Fruit fly (Drosophila melanogaster) whole organism, embryonic: Measurements from ENCODE around the gene ebd2.

Experiments
- BEAF-32 ChIP-seq: fragments of 200-800 bp; sonication (Bioruptor generic); optimal IDR thresholded peaks from 3 replicates; lab custom pipeline; 2017; ENCODE audit warnings: missing biosample characterization, missing genetic modification characterization, mild to moderate bottlenecking, moderate library complexity, missing genetic modification reagents
- Bdp1 ChIP-seq: fragments of 200-800 bp; sonication (Bioruptor generic); optimal IDR thresholded peaks from 3 replicates; lab custom pipeline; 2016; ENCODE audit warnings: missing biosample characterization, missing genetic modification characterization
- BtbVII ChIP-seq: fragments of 200-800 bp; sonication (Bioruptor generic); optimal IDR thresholded peaks from 3 replicates; lab custom pipeline; 2017; ENCODE audit warnings: missing biosample characterization, mild to moderate bottlenecking, missing genetic modification characterization
- CG10267 ChIP-seq: fragments of 200-800 bp; sonication (Bioruptor generic); optimal IDR thresholded peaks from 2 replicates; lab custom pipeline; 2018; ENCODE audit warnings: missing biosample characterization, mild to moderate bottlenecking, missing genetic modification characterization, moderate library complexity
- CG12104 ChIP-seq: fragments of 200-800 bp; sonication (Bioruptor generic); optimal IDR thresholded peaks from 3 replicates; lab custom pipeline; 2016; ENCODE audit warnings: missing biosample characterization, missing genetic modification characterization
- CG13287 ChIP-seq: fragments of 200-800 bp; sonication (Bioruptor generic); IDR thresholded peaks from 2 replicates; pipeline ENCODE4 v1.3.6; 2022; ENCODE audit warnings: missing biosample characterization, missing genetic modification characterization; ENCODE audit not compliant: partially characterized antibody
- CG14014 ChIP-seq: fragments of 200-800 bp; sonication (Bioruptor generic); IDR thresholded peaks from 2 replicates; pipeline ENCODE4 v1.3.6; 2022; ENCODE audit warnings: missing biosample characterization, missing genetic modification characterization
- CG14667 ChIP-seq: fragments of 200-800 bp; sonication (Bioruptor generic); IDR thresholded peaks from 2 replicates; pipeline ENCODE4 v1.3.6; 2022; ENCODE audit warnings: missing biosample characterization, missing genetic modification characterization
- CG1603 ChIP-seq: fragments of 200-800 bp; sonication (Bioruptor generic); optimal IDR thresholded peaks from 2 replicates; lab custom pipeline; 2019; ENCODE audit warnings: missing biosample characterization, mild to moderate bottlenecking, missing genetic modification characterization, moderate library complexity
- CG6175 ChIP-seq: fragments of 200-800 bp; sonication (Bioruptor generic); IDR thresholded peaks from 3 replicates; pipeline ENCODE4 v1.3.6; 2022; ENCODE audit warnings: missing biosample characterization, missing genetic modification characterization
- CG6654 ChIP-seq: fragments of 200-800 bp; sonication (Bioruptor generic); optimal IDR thresholded peaks from 2 replicates; lab custom pipeline; 2017; ENCODE audit warnings: missing biosample characterization, mild to moderate bottlenecking, missing genetic modification characterization
- CG6791 ChIP-seq: fragments of 200-800 bp; sonication (Bioruptor generic); IDR thresholded peaks from 3 replicates; pipeline ENCODE4 v1.3.6; 2022; ENCODE audit warnings: missing biosample characterization, missing genetic modification characterization; ENCODE audit not compliant: partially characterized antibody
- CG6813 ChIP-seq: fragments of 200-800 bp; sonication (Bioruptor generic); optimal IDR thresholded peaks from 2 replicates; lab custom pipeline; 2017; ENCODE audit warnings: missing biosample characterization, missing genetic modification characterization, mild to moderate bottlenecking, moderate library complexity, missing genetic modification reagents
- CG8924 ChIP-seq: fragments of 200-800 bp; optimal IDR thresholded peaks from 3 replicates; lab custom pipeline; 2019; ENCODE audit warnings: missing biosample characterization, mild to moderate bottlenecking, missing genetic modification characterization, moderate library complexity
- D19B ChIP-seq: fragments of 200-800 bp; sonication (Bioruptor generic); optimal IDR thresholded peaks from 2 replicates; lab custom pipeline; 2017; ENCODE audit warnings: missing biosample characterization, mild to moderate bottlenecking, missing genetic modification characterization
- Dll ChIP-seq: fragments of 200-800 bp; sonication (Bioruptor generic); IDR thresholded peaks from 4 replicates; pipeline ENCODE4 v1.3.6; 2022; ENCODE audit warnings: missing biosample characterization, missing genetic modification characterization; ENCODE audit not compliant: partially characterized antibody
- H2.0 ChIP-seq: fragments of 200-800 bp; sonication (Bioruptor generic); IDR thresholded peaks from 2 replicates; pipeline ENCODE4 v1.3.6; 2022; ENCODE audit warnings: missing biosample characterization, missing genetic modification characterization
- Hr3 ChIP-seq: fragments of 200-800 bp; sonication (Bioruptor generic); optimal IDR thresholded peaks from 3 replicates; lab custom pipeline; 2016; ENCODE audit warnings: missing biosample characterization, missing genetic modification characterization
- Kr ChIP-seq: fragments of 200-800 bp; sonication (Bioruptor generic); optimal IDR thresholded peaks from 2 replicates; lab custom pipeline; 2017; ENCODE audit warnings: missing biosample characterization, mild to moderate bottlenecking, missing genetic modification characterization
- Spps ChIP-seq: fragments of 200-800 bp; sonication (Bioruptor generic); optimal IDR thresholded peaks from 2 replicates; lab custom pipeline; 2018; ENCODE audit warnings: missing biosample characterization, mild to moderate bottlenecking, missing genetic modification characterization
- Stat92E ChIP-seq, 3 experiments: fragments of >200 bp in 2 of 3; fragments of 200-800 bp in 1 of 3; sonication (Bioruptor generic) in 1 of 3; optimal IDR thresholded peaks; 2 replicates each; lab custom pipeline; 2017 to 2019; ENCODE audit warnings: missing biosample characterization in 3 of 3, missing genetic modification characterization in 3 of 3, mild to moderate bottlenecking in 1 of 3, moderate library complexity in 1 of 3
- Trl ChIP-seq, 3 experiments: fragments of >200 bp in 2 of 3; fragments of 200-800 bp in 1 of 3; sonication (Bioruptor generic) in 1 of 3; optimal IDR thresholded peaks; 2 replicates in 1 of 3; 3 replicates in 2 of 3; lab custom pipeline; 2016 to 2017; ENCODE audit warnings: missing biosample characterization in 1 of 3, missing genetic modification characterization in 1 of 3
- Xrp1 ChIP-seq: fragments of 200-800 bp; sonication (Bioruptor generic); IDR thresholded peaks from 2 replicates; pipeline ENCODE4 v1.3.6; 2022; ENCODE audit warnings: missing biosample characterization, missing genetic modification characterization
- aop ChIP-seq: fragments of 200-800 bp; sonication (Bioruptor generic); IDR thresholded peaks from 2 replicates; pipeline ENCODE4 v1.3.6; 2022; ENCODE audit warnings: missing biosample characterization, missing genetic modification characterization
- chm ChIP-seq: fragments of 200-800 bp; sonication (Bioruptor generic); IDR thresholded peaks from 2 replicates; pipeline ENCODE4 v1.3.6; 2022; ENCODE audit warnings: missing biosample characterization, missing genetic modification characterization
- chn ChIP-seq: fragments of 200-800 bp; sonication (Bioruptor generic); optimal IDR thresholded peaks from 2 replicates; lab custom pipeline; 2016; ENCODE audit warnings: missing biosample characterization, missing genetic modification characterization
- corto ChIP-seq: fragments of 200-800 bp; sonication (Bioruptor generic); optimal IDR thresholded peaks from 2 replicates; lab custom pipeline; 2016; ENCODE audit warnings: missing biosample characterization, mild to moderate bottlenecking, missing genetic modification characterization, moderate library complexity
- dan ChIP-seq: fragments of 200-800 bp; sonication (Bioruptor generic); IDR thresholded peaks from 2 replicates; pipeline ENCODE4 v1.3.6; 2022; ENCODE audit warnings: missing biosample characterization, missing genetic modification characterization
- dm ChIP-seq: fragments of 200-800 bp; sonication (Bioruptor generic); optimal IDR thresholded peaks from 3 replicates; lab custom pipeline; 2016; ENCODE audit warnings: missing biosample characterization, missing genetic modification characterization
- dpn ChIP-seq, 2 experiments: fragments of 200-800 bp; sonication (Bioruptor generic); optimal IDR thresholded peaks; 3 replicates each; lab custom pipeline; 2016; ENCODE audit warnings: missing biosample characterization in 2 of 2, missing genetic modification characterization in 2 of 2
- dysf ChIP-seq: fragments of 200-800 bp; sonication (Bioruptor generic); IDR thresholded peaks from 3 replicates; pipeline ENCODE4 v1.3.6; 2022; ENCODE audit warnings: missing biosample characterization, missing genetic modification characterization
- emc ChIP-seq: fragments of 200-800 bp; sonication (Bioruptor generic); optimal IDR thresholded peaks from 2 replicates; lab custom pipeline; 2016; ENCODE audit warnings: missing biosample characterization, missing genetic modification characterization
- gcm2 ChIP-seq: fragments of 200-800 bp; sonication (Bioruptor generic); optimal IDR thresholded peaks from 2 replicates; lab custom pipeline; 2016; ENCODE audit warnings: missing biosample characterization, missing genetic modification characterization
- hkb ChIP-seq, 2 experiments: fragments of 200-800 bp in 1 of 2; fragments of >200 bp in 1 of 2; sonication (Bioruptor generic) in 1 of 2; IDR thresholded peaks in 1 of 2; optimal IDR thresholded peaks in 1 of 2; 2 replicates each; pipeline versions ENCODE4 v1.3.6 to Lab custom; 2017 to 2022; ENCODE audit warnings: missing biosample characterization in 1 of 2, missing genetic modification characterization in 1 of 2
- jing ChIP-seq: fragments of 200-800 bp; sonication (Bioruptor generic); optimal IDR thresholded peaks from 2 replicates; lab custom pipeline; 2018; ENCODE audit warnings: missing biosample characterization, mild to moderate bottlenecking, missing genetic modification characterization
- ken ChIP-seq: fragments of 200-800 bp; sonication (Bioruptor generic); IDR thresholded peaks from 3 replicates; pipeline ENCODE4 v1.3.6; 2022; ENCODE audit warnings: missing biosample characterization, missing genetic modification characterization
- lov ChIP-seq, 2 experiments: fragments of 200-800 bp in 1 of 2; fragments of >200 bp in 1 of 2; sonication (Bioruptor generic) in 1 of 2; IDR thresholded peaks in 1 of 2; optimal IDR thresholded peaks in 1 of 2; 2 replicates in 1 of 2; 3 replicates in 1 of 2; pipeline versions ENCODE4 v1.3.6 to Lab custom; 2017 to 2022; ENCODE audit warnings: missing biosample characterization in 1 of 2, missing genetic modification characterization in 1 of 2
- nerfin-1 ChIP-seq: fragments of 200-800 bp; sonication (Bioruptor generic); optimal IDR thresholded peaks from 3 replicates; lab custom pipeline; 2019; ENCODE audit warnings: missing biosample characterization, mild to moderate bottlenecking, missing genetic modification characterization, moderate library complexity
- pfk ChIP-seq: fragments of 200-800 bp; sonication (Bioruptor generic); optimal IDR thresholded peaks from 2 replicates; lab custom pipeline; 2018; ENCODE audit warnings: missing biosample characterization, mild to moderate bottlenecking, missing genetic modification characterization, moderate library complexity
- rib ChIP-seq: fragments of 200-800 bp; sonication (Bioruptor generic); IDR thresholded peaks from 2 replicates; pipeline ENCODE4 v1.3.6; 2022; ENCODE audit warnings: missing biosample characterization, missing genetic modification characterization
- tll ChIP-seq, 2 experiments: fragments of 200-800 bp in 1 of 2; fragments of >200 bp in 1 of 2; sonication (Bioruptor generic) in 1 of 2; optimal IDR thresholded peaks; 2 replicates each; lab custom pipeline; 2017 to 2019; ENCODE audit warnings: missing biosample characterization in 2 of 2, missing genetic modification characterization in 2 of 2, mild to moderate bottlenecking in 1 of 2, moderate library complexity in 1 of 2
- twi ChIP-seq: fragments of 200-800 bp; optimal IDR thresholded peaks from 2 replicates; lab custom pipeline; 2019; ENCODE audit warnings: missing biosample characterization, mild to moderate bottlenecking, missing genetic modification characterization, moderate library complexity
- wdn ChIP-seq: fragments of 200-800 bp; sonication (Bioruptor generic); IDR thresholded peaks from 2 replicates; pipeline ENCODE4 v1.3.6; 2022; ENCODE audit warnings: missing biosample characterization, missing genetic modification characterization
- zen2 ChIP-seq: fragments of 200-800 bp; sonication (Bioruptor generic); IDR thresholded peaks from 3 replicates; pipeline ENCODE4 v1.3.6; 2022; ENCODE audit warnings: missing biosample characterization, missing genetic modification characterization; ENCODE audit not compliant: partially characterized antibody

The ebd2 gene

DNA sequence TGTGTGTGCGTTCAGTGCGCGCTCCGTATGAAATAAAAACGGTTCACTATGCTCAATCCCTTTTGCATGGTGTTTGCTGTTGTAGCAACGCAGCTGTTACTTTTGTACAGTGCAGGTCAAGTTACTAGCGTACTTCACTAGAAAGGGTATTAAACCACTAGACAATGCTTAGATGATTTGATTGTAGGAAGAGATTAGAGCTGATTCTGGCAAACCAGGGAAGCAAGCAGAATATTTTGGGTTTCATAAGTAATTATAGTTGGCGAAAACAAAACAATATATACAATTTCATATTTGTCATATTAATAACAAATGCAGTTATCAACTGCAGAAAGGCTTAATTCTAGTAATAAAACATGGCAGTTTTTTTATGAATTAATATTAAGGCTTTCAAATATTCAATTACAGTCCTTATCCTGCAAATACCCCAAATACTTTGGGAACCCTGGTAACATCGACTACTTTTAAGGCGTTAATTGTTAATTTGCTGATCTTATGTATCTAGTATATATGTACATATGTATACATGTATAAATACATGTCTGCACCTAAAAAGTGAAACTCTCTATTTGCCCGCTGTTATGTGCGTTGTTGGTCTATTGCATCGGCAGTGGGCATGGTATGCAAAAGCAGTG, 1.8 kb downstream of the ebd2 start (continued):
- TF ChIP-seq Xrp1: peak; percentile 20; the same call in 1 of the 2 replicates
- TF ChIP-seq CG6654: peak; percentile 6
- no peak for TF ChIP-seq corto (GFP tag; lab: Kevin White, UChicago)
- 0 out of 2 replicates have a peak, but pooled peaks have one; percentile 33 for TF ChIP-seq chm
- peak; percentile 46 for TF ChIP-seq CG12104 (GFP tag; lab: Kevin White, UChicago)
- peak in 1 of 2 experiments; percentile 26 for TF ChIP-seq Trl (optimal IDR thresholded peaks at IDR 0.05; lab: Kevin White, UChicago)
- TF ChIP-seq Trl (GFP tag; optimal IDR thresholded peaks at IDR 0.05; lab: Kevin White, UChicago): peak; percentile 24
- no peak for TF ChIP-seq Kr (GFP tag; lab: Kevin White, UChicago)
- TF ChIP-seq jing (GFP tag; lab: Kevin White, UChicago): no peak
- TF ChIP-seq CG13287 (GFP tag; lab: Robert Waterston, UW): no peak
- TF ChIP-seq CG6813: peak; percentile 9
- TF ChIP-seq H2.0 (GFP tag; lab: Robert Waterston, UW): peak; percentile 53; the same call in 1 of the 2 replicates
- TF ChIP-seq rib (GFP tag; lab: Robert Waterston, UW): no peak
- peak; percentile 58 for TF ChIP-seq dpn (GFP tag; optimal IDR thresholded peaks at IDR 0.05; lab: Kevin White, UChicago)
- peak; percentile 7 for TF ChIP-seq emc (GFP tag; lab: Kevin White, UChicago)
- peak; percentile 54 for TF ChIP-seq chn
- TF ChIP-seq wdn (GFP tag; lab: Robert Waterston, UW): no peak

DNA sequence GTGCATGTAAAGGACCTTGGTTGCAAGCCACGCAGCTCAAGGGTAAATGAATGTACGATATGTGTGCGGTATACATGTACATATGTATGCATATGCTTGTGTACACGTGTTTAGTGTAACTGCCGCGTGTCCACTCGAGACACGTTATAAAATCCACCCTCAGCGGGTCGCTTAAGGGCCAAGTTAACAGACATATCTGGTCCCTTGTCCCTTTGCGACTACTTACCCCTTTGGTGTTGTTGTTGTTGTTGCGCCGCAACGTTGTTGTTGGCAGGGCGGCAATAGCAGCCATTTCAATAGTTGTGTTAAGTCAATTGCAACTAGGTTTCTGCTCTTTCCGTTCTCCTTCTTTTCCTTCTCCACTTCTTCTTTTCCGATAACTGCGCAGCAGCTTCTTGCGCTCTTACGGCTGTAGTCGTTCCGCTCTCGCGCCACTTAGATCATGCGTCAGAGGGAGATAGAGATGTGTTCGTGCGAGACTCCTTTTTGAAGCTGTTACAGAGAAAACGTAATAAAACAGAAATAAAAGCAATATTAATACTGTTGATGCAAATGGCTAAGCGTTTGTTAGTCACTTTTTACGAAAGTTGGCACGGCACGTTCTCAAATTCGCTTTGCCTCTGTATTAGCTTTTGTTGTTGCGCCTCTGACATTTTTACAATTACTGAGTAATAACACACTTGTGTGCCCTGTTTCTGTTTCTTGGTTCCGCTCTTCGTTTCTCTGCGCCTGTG, 2.5 kb downstream of the ebd2 start:
- TF ChIP-seq pfk (GFP tag; lab: Kevin White, UChicago): peak; percentile 19
- TF ChIP-seq CG10267 (tag; lab: Kevin White, UChicago): no peak
- no peak for TF ChIP-seq gcm2 (GFP tag; lab: Kevin White, UChicago)
- TF ChIP-seq Dll: 0 out of 4 replicates have a peak, but pooled peaks have one; percentile 13
- TF ChIP-seq CG14014 (GFP tag; lab: Robert Waterston, UW): no peak
- no peak for TF ChIP-seq hkb (optimal IDR thresholded peaks at IDR 0.05; lab: Kevin White, UChicago)
- no peak for TF ChIP-seq hkb (GFP tag; IDR thresholded peaks at IDR 0.05; lab: Robert Waterston, UW)
- TF ChIP-seq H2.0 (GFP tag; lab: Robert Waterston, UW): no peak
- no peak for TF ChIP-seq BtbVII (GFP tag; lab: Kevin White, UChicago)
- no peak for TF ChIP-seq Spps (tag; lab: Kevin White, UChicago)
- no peak for TF ChIP-seq Stat92E (GFP tag; optimal IDR thresholded peaks at IDR 0.05; lab: Kevin White, UChicago)
- TF ChIP-seq dysf: peak; percentile 34; the same call in 1 of the 3 replicates
- no peak for TF ChIP-seq CG6175 (GFP tag; lab: Robert Waterston, UW)
- peak; percentile 16 for TF ChIP-seq BEAF-32 (GFP tag; lab: Kevin White, UChicago)
- peak; percentile 81 for TF ChIP-seq twi (tag; lab: Kevin White, UChicago)
- TF ChIP-seq CG6791 (GFP tag; lab: Robert Waterston, UW): peak; percentile 58; the same call in 1 of the 3 replicates
- no peak for TF ChIP-seq Hr3 (GFP tag; lab: Kevin White, UChicago)
- no peak for TF ChIP-seq zen2
- peak; percentile 37 to 62 for TF ChIP-seq Trl (optimal IDR thresholded peaks at IDR 0.05; lab: Kevin White, UChicago)
- no peak for TF ChIP-seq Trl (GFP tag; optimal IDR thresholded peaks at IDR 0.05; lab: Kevin White, UChicago)
- peak in 1 of 2 experiments; percentile 81 for TF ChIP-seq tll (GFP tag; optimal IDR thresholded peaks at IDR 0.05; lab: Kevin White, UChicago)
- no peak for TF ChIP-seq lov (optimal IDR thresholded peaks at IDR 0.05; lab: Kevin White, UChicago)
- 0 out of 3 replicates have a peak, but pooled peaks have one; percentile 49 for TF ChIP-seq lov (GFP tag; IDR thresholded peaks at IDR 0.05; lab: Robert Waterston, UW)
- TF ChIP-seq CG8924: no peak
- TF ChIP-seq dan (GFP tag; lab: Robert Waterston, UW): no peak
- no peak for TF ChIP-seq ken
- TF ChIP-seq Bdp1 (GFP tag; lab: Kevin White, UChicago): no peak
- TF ChIP-seq nerfin-1 (tag; lab: Kevin White, UChicago): peak; percentile 44
- TF ChIP-seq D19B (GFP tag; lab: Kevin White, UChicago): no peak
- TF ChIP-seq dm (GFP tag; lab: Kevin White, UChicago): peak; percentile 3
- TF ChIP-seq CG14667 (GFP tag; lab: Robert Waterston, UW): no peak
- no peak for TF ChIP-seq aop (GFP tag; lab: Robert Waterston, UW)
- no peak for TF ChIP-seq CG1603 (tag; lab: Kevin White, UChicago)
